Fruit fly (Drosophila melanogaster) whole organism, wandering third instar larva: ENCODE data around the gene CG1835.

Experiments used
- Abd-B ChIP-seq: fragments of >200 bp; optimal IDR thresholded peaks from 2 replicates; lab custom pipeline; 2017; ENCODE audit warnings: missing biosample characterization, missing genetic modification characterization
- CG32264 ChIP-seq: fragments of 200-800 bp; sonication (Bioruptor generic); optimal IDR thresholded peaks from 2 replicates; lab custom pipeline; 2016; ENCODE audit warnings: missing biosample characterization, missing genetic modification characterization
- CG9705 ChIP-seq: fragments of 200-800 bp; sonication (Bioruptor generic); optimal IDR thresholded peaks from 2 replicates; lab custom pipeline; 2018; ENCODE audit warnings: missing biosample characterization, mild to moderate bottlenecking, missing genetic modification characterization
- CrebA ChIP-seq: fragments of 200-800 bp; sonication (Bioruptor generic); optimal IDR thresholded peaks from 2 replicates; lab custom pipeline; 2016; ENCODE audit warnings: missing biosample characterization, mild to moderate bottlenecking, missing genetic modification characterization, borderline replicate concordance
- Dfd ChIP-seq: fragments of >200 bp; optimal IDR thresholded peaks from 2 replicates; lab custom pipeline; 2017; ENCODE audit warnings: missing biosample characterization, missing genetic modification characterization
- Dif ChIP-seq: fragments of 200-275, 200-300 bp; sonication (Bioruptor generic); optimal IDR thresholded peaks from 2 replicates; lab custom pipeline; 2018; ENCODE audit warnings: missing biosample characterization, missing genetic modification characterization; ENCODE audit not compliant: partially characterized antibody
- GATAd ChIP-seq: sonication (Bioruptor generic); optimal IDR thresholded peaks from 2 replicates; lab custom pipeline; 2016; ENCODE audit warnings: missing biosample characterization, missing genetic modification characterization
- HLH106 ChIP-seq: fragments of 200-800 bp; optimal IDR thresholded peaks from 3 replicates; lab custom pipeline; 2019; ENCODE audit warnings: missing biosample characterization, mild to moderate bottlenecking, missing genetic modification characterization, moderate library complexity
- Hnf4 ChIP-seq: fragments of 200-800 bp; sonication (Bioruptor generic); optimal IDR thresholded peaks from 2 replicates; lab custom pipeline; 2016; ENCODE audit warnings: missing biosample characterization, mild to moderate bottlenecking, missing genetic modification characterization
- Hr83 ChIP-seq: fragments of 200-300 bp; sonication (Bioruptor generic); optimal IDR thresholded peaks from 2 replicates; lab custom pipeline; 2016; ENCODE audit warnings: missing biosample characterization, mild to moderate bottlenecking, missing genetic modification characterization, moderate library complexity; ENCODE audit not compliant: poor library complexity, severe bottlenecking
- Jra ChIP-seq: sonication (Bioruptor generic); optimal IDR thresholded peaks from 2 replicates; lab custom pipeline; 2016; ENCODE audit warnings: missing biosample characterization, missing genetic modification characterization
- Mio ChIP-seq: sonication (Bioruptor generic); optimal IDR thresholded peaks from 2 replicates; lab custom pipeline; 2016; ENCODE audit warnings: missing biosample characterization, missing genetic modification characterization
- N ChIP-seq: fragments of >200 bp; optimal IDR thresholded peaks from 2 replicates; lab custom pipeline; 2018; ENCODE audit warnings: missing biosample characterization, missing external identifiers, missing genetic modification characterization
- OdsH ChIP-seq: fragments of 200-800 bp; sonication (Bioruptor generic); optimal IDR thresholded peaks from 2 replicates; lab custom pipeline; 2016; ENCODE audit warnings: missing biosample characterization, mild to moderate bottlenecking, missing genetic modification characterization
- Rel ChIP-seq, 2 experiments: fragments of 200-800 bp; sonication (Bioruptor generic) in 1 of 2; optimal IDR thresholded peaks; 2 replicates in 1 of 2; 3 replicates in 1 of 2; lab custom pipeline; 2016 to 2019; ENCODE audit warnings: mild to moderate bottlenecking in 2 of 2, missing biosample characterization in 2 of 2, missing genetic modification characterization in 2 of 2, moderate library complexity in 1 of 2
- Sp1 ChIP-seq: fragments of 200-800 bp; sonication (Bioruptor generic); optimal IDR thresholded peaks from 3 replicates; lab custom pipeline; 2019; ENCODE audit warnings: missing biosample characterization, mild to moderate bottlenecking, missing genetic modification characterization, moderate library complexity
- Vsx2 ChIP-seq: fragments of 200-300, 225-300 bp; sonication (Bioruptor generic); optimal IDR thresholded peaks from 2 replicates; lab custom pipeline; 2018; ENCODE audit warnings: missing biosample characterization, missing genetic modification characterization; ENCODE audit not compliant: partially characterized antibody
- brk ChIP-seq: fragments of 200-800 bp; sonication (Bioruptor generic); optimal IDR thresholded peaks from 2 replicates; lab custom pipeline; 2016; ENCODE audit warnings: missing biosample characterization, mild to moderate bottlenecking, missing genetic modification characterization
- dl ChIP-seq, 2 experiments: fragments of 175-275, 200-275 bp in 1 of 2; fragments of 200-275 bp in 1 of 2; sonication (Bioruptor generic); optimal IDR thresholded peaks; lab custom pipeline; 2018; ENCODE audit warnings: mild to moderate bottlenecking in 2 of 2, missing biosample characterization in 2 of 2, missing genetic modification characterization in 2 of 2, moderate library complexity in 2 of 2; ENCODE audit not compliant: partially characterized antibody in 2 of 2, insufficient read depth in 1 of 2
- dmrt93B ChIP-seq: fragments of 200-800 bp; sonication (Bioruptor generic); optimal IDR thresholded peaks from 2 replicates; lab custom pipeline; 2018; ENCODE audit warnings: missing biosample characterization, mild to moderate bottlenecking, missing genetic modification characterization
- ey ChIP-seq: fragments of 200-800 bp; sonication (Bioruptor generic); optimal IDR thresholded peaks from 2 replicates; lab custom pipeline; 2016; ENCODE audit warnings: missing biosample characterization, missing genetic modification characterization
- foxo ChIP-seq, 2 experiments: fragments of 200-800 bp; sonication (Bioruptor generic); optimal IDR thresholded peaks; 2 replicates in 1 of 2; 3 replicates in 1 of 2; lab custom pipeline; 2016 to 2017; ENCODE audit warnings: missing biosample characterization in 2 of 2, missing genetic modification characterization in 2 of 2
- fru ChIP-seq: fragments of 200-800 bp; sonication (Bioruptor generic); optimal IDR thresholded peaks from 3 replicates; lab custom pipeline; 2016; ENCODE audit warnings: missing biosample characterization, mild to moderate bottlenecking, missing genetic modification characterization
- h ChIP-seq: fragments of 200-800 bp; sonication (Bioruptor generic); optimal IDR thresholded peaks from 3 replicates; lab custom pipeline; 2016; ENCODE audit warnings: missing biosample characterization, mild to moderate bottlenecking, missing genetic modification characterization
- jim ChIP-seq: fragments of 175-275, 200-325 bp; sonication (Bioruptor generic); optimal IDR thresholded peaks from 2 replicates; lab custom pipeline; 2016; ENCODE audit warnings: missing biosample characterization, mild to moderate bottlenecking, missing genetic modification characterization
- lola ChIP-seq: fragments of >200 bp; optimal IDR thresholded peaks from 2 replicates; lab custom pipeline; 2017; ENCODE audit warnings: missing biosample characterization, missing genetic modification characterization
- psq ChIP-seq: fragments of 200-800 bp; sonication (Bioruptor generic); optimal IDR thresholded peaks from 3 replicates; lab custom pipeline; 2017; ENCODE audit warnings: missing biosample characterization, mild to moderate bottlenecking, missing genetic modification characterization, moderate library complexity
- rgr ChIP-seq: fragments of 200-800 bp; sonication (Bioruptor generic); optimal IDR thresholded peaks from 3 replicates; lab custom pipeline; 2016; ENCODE audit warnings: missing biosample characterization, mild to moderate bottlenecking, missing genetic modification characterization
- sage ChIP-seq: fragments of 200-800 bp; sonication (Bioruptor generic); optimal IDR thresholded peaks from 2 replicates; lab custom pipeline; 2016; ENCODE audit warnings: missing biosample characterization, mild to moderate bottlenecking, missing genetic modification characterization
- sv ChIP-seq: fragments of 200-800 bp; sonication (Bioruptor generic); optimal IDR thresholded peaks from 3 replicates; lab custom pipeline; 2016; ENCODE audit warnings: missing biosample characterization, missing genetic modification characterization
- tai ChIP-seq: sonication (Bioruptor generic); optimal IDR thresholded peaks from 2 replicates; lab custom pipeline; 2016; ENCODE audit warnings: missing biosample characterization, missing genetic modification characterization
- usp ChIP-seq: fragments of >200 bp; optimal IDR thresholded peaks from 2 replicates; lab custom pipeline; 2017; ENCODE audit warnings: missing biosample characterization, missing genetic modification characterization
- woc ChIP-seq: sonication (Bioruptor generic); optimal IDR thresholded peaks from 2 replicates; lab custom pipeline; 2016; ENCODE audit warnings: missing biosample characterization, mild to moderate bottlenecking, missing genetic modification characterization

Gene CG1835

DNA sequence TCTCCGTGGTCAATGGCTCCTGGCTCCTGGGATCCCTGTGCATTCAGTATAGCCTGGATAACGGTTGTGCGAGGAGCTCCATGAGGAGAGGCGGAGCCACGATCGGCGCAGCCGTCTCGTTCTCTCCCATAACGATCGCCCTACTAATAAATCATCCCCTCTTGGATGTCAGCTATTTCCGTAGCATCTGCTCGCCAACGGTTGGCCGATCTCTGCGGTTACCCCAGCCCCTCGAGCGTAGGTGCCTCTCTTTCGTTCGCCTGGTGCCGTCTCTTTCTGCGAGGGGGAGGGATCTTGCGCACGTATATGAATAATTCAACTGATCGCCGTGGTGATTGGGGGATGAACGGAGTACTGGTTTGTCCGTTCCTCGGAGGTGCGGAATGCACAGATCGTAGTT, 28.7 kb downstream of the CG1835 start, which contains the start of gene run:
Gene run, plus strand, starts transcription at position 217 of the 400 bp plus-strand sequence.
- TF ChIP-seq N (GFP tag; lab: Kevin White, UChicago), result no peak
- no peak for TF ChIP-seq psq (GFP tag; lab: Kevin White, UChicago)
- no peak for TF ChIP-seq dl (GFP tag; optimal IDR thresholded peaks at IDR 0.05; lab: Kevin White, UChicago; ENCODE audit: insufficient read depth in 1 of 2, partially characterized antibody in 2 of 2)
- TF ChIP-seq Rel (GFP tag; optimal IDR thresholded peaks at IDR 0.05; lab: Kevin White, UChicago), result no peak
- no peak for TF ChIP-seq Rel (tag; optimal IDR thresholded peaks at IDR 0.05; lab: Kevin White, UChicago)
- TF ChIP-seq sv (GFP tag; lab: Kevin White, UChicago), result no peak
- TF ChIP-seq CG9705 (GFP tag; lab: Kevin White, UChicago), result no peak
- no peak for TF ChIP-seq CrebA (GFP tag; lab: Kevin White, UChicago)
- no peak for TF ChIP-seq Dif
- TF ChIP-seq Hnf4 (GFP tag; lab: Kevin White, UChicago), result no peak
- TF ChIP-seq Abd-B (GFP tag; lab: Kevin White, UChicago), result no peak
- TF ChIP-seq Mio (GFP tag; lab: Kevin White, UChicago), result no peak
- TF ChIP-seq Sp1 (GFP tag; lab: Kevin White, UChicago), result no peak
- TF ChIP-seq usp (GFP tag; lab: Kevin White, UChicago), result no peak
- no peak for TF ChIP-seq dmrt93B (GFP tag; lab: Kevin White, UChicago)
- TF ChIP-seq rgr, result no peak
- no peak for TF ChIP-seq OdsH (GFP tag; lab: Kevin White, UChicago)
- TF ChIP-seq foxo (GFP tag; optimal IDR thresholded peaks at IDR 0.05; lab: Kevin White, UChicago), result no peak

DNA sequence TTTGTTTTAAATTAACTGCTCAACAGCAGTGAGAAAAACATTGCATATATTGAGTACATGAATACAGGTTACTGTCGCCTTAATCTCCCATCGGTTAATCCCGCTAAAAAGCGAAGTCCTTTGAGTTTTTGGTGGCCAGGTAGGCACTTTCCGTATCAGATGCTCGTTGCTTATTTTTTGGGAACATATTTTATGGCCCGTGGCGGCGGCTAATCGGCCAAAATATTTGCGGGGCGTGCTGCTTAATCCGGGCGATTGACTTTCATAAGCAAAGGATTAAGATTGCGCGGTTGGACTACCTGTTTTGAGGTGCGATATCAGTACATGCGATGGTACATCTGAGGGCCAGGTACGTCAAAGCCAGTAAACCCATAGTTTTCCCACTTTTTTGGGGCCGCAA, 29.5 kb downstream of the CG1835 start:
- TF ChIP-seq Hnf4 (GFP tag; lab: Kevin White, UChicago), result no peak
- no peak for TF ChIP-seq Hr83 (GFP tag; lab: Kevin White, UChicago)
- no peak for TF ChIP-seq jim (GFP tag; lab: Kevin White, UChicago)
- TF ChIP-seq Mio (GFP tag; lab: Kevin White, UChicago), result no peak
- no peak for TF ChIP-seq lola (GFP tag; lab: Kevin White, UChicago)
- no peak for TF ChIP-seq Vsx2 (GFP tag; lab: Kevin White, UChicago)
- no peak for TF ChIP-seq psq (GFP tag; lab: Kevin White, UChicago)
- no peak for TF ChIP-seq usp (GFP tag; lab: Kevin White, UChicago)
- no peak for TF ChIP-seq Sp1 (GFP tag; lab: Kevin White, UChicago)
- TF ChIP-seq h (GFP tag; lab: Kevin White, UChicago), result no peak
- no peak for TF ChIP-seq Abd-B (GFP tag; lab: Kevin White, UChicago)
- TF ChIP-seq CG9705 (GFP tag; lab: Kevin White, UChicago), result no peak

DNA sequence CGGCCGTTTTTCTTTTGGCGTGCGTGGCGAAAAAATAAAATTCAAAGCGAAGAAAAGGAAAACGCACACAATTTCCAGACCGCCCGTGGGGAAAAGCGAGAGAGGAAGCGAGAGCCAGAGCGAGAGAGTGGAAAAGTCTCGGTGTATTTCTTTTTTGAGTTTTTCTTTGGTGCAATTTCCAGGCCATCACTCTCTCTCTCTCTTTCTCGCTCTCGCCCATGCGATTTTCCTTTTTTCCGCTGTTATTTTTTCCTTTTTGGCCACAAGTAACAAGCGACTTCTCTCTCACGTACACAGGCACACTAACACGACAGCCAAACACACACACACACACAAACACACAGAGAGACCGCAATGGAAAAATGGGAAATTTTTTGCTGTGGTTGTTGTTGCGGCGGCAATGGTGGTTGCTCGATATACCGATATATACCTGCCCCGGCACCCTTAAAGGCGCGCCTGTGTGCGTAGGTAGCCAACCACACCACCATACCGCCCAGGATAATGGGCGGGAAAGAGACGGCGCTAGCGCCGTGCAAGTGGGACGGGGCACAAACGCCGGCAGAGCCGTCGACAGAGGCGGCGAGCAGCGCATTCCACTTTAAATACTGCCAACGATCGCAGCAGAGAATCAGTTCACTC, 32.2 kb downstream of the CG1835 start:
- TF ChIP-seq jim (GFP tag; lab: Kevin White, UChicago), result no peak
- no peak for TF ChIP-seq lola (GFP tag; lab: Kevin White, UChicago)
- no peak for TF ChIP-seq brk (GFP tag; lab: Kevin White, UChicago)
- no peak for TF ChIP-seq GATAd (GFP tag; lab: Kevin White, UChicago)
- no peak for TF ChIP-seq sage (GFP tag; lab: Kevin White, UChicago)
- no peak for TF ChIP-seq CG9705 (GFP tag; lab: Kevin White, UChicago)
- TF ChIP-seq Vsx2 (GFP tag; lab: Kevin White, UChicago), result no peak
- TF ChIP-seq Hnf4 (GFP tag; lab: Kevin White, UChicago), result no peak
- no peak for TF ChIP-seq Rel (GFP tag; optimal IDR thresholded peaks at IDR 0.05; lab: Kevin White, UChicago)
- no peak for TF ChIP-seq Rel (tag; optimal IDR thresholded peaks at IDR 0.05; lab: Kevin White, UChicago)
- TF ChIP-seq tai (GFP tag; lab: Kevin White, UChicago), result no peak
- TF ChIP-seq HLH106 (tag; lab: Kevin White, UChicago), result no peak

DNA sequence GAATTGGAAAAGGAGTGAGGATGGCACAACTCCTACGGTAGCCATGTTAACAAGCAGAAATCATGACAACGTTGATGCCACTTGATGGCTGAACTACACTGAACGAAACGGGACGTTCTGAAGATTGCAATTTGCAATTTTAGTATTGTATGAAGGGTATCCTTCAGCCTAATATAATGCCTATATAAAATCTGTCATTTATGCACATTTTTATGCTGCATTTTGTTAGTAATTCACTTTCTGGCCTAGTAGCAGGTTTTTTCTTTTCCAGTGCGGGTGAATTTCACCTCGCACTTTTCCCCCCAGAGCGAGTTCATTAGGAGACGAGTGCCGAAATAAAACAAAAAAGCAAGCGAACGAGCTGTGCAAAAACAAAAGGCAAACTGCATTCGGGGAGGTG, 41.2 kb downstream of the CG1835 start:
- TF ChIP-seq Dfd (GFP tag; lab: Kevin White, UChicago) (no peak), Rel (GFP tag; optimal IDR thresholded peaks at IDR 0.05; lab: Kevin White, UChicago) (no peak), Rel (tag; optimal IDR thresholded peaks at IDR 0.05; lab: Kevin White, UChicago) (no peak), dl (GFP tag; optimal IDR thresholded peaks at IDR 0.05; lab: Kevin White, UChicago; ENCODE audit: insufficient read depth in 1 of 2, partially characterized antibody in 2 of 2) (no peak), woc (GFP tag; lab: Kevin White, UChicago) (no peak), usp (GFP tag; lab: Kevin White, UChicago) (no peak), ey (GFP tag; lab: Kevin White, UChicago) (no peak), Vsx2 (GFP tag; lab: Kevin White, UChicago) (no peak), Jra (GFP tag; lab: Kevin White, UChicago) (no peak), rgr (no peak), sv (GFP tag; lab: Kevin White, UChicago) (no peak), tai (GFP tag; lab: Kevin White, UChicago) (no peak), psq (GFP tag; lab: Kevin White, UChicago) (no peak), Abd-B (GFP tag; lab: Kevin White, UChicago) (no peak), fru (GFP tag; lab: Kevin White, UChicago) (no peak), CG32264 (GFP tag; lab: Kevin White, UChicago) (no peak), brk (GFP tag; lab: Kevin White, UChicago) (no peak)
